Fruit fly (Drosophila melanogaster) whole organism, pupa: ENCODE data around the gene SdhD.

ENCODE experiments used
- CG10348 ChIP-seq: fragments of 200-800 bp; sonication (Bioruptor generic); IDR thresholded peaks from 2 replicates; pipeline ENCODE4 v1.3.6; 2022; ENCODE audit warnings: missing biosample characterization, missing genetic modification characterization
- CG12605 ChIP-seq: fragments of 200-800 bp; sonication (Bioruptor generic); IDR thresholded peaks from 2 replicates; pipeline ENCODE4 v1.3.6; 2022; ENCODE audit warnings: missing biosample characterization, missing genetic modification characterization
- CG13204 ChIP-seq: fragments of 200-800 bp; sonication (Bioruptor generic); optimal IDR thresholded peaks from 2 replicates; lab custom pipeline; 2018; ENCODE audit warnings: missing biosample characterization, mild to moderate bottlenecking, missing genetic modification characterization, moderate library complexity
- CG14655 ChIP-seq: fragments of 200-800 bp; sonication (Bioruptor generic); optimal IDR thresholded peaks from 3 replicates; lab custom pipeline; 2017; ENCODE audit warnings: mild to moderate bottlenecking, missing biosample characterization, missing genetic modification reagents, missing genetic modification characterization
- CG15710 ChIP-seq: fragments of 200-800 bp; sonication (Bioruptor generic); optimal IDR thresholded peaks from 2 replicates; lab custom pipeline; 2018; ENCODE audit warnings: missing biosample characterization, mild to moderate bottlenecking, missing genetic modification characterization, moderate library complexity
- CG17806 ChIP-seq: fragments of 200-800 bp; sonication (Bioruptor generic); optimal IDR thresholded peaks from 2 replicates; lab custom pipeline; 2018; ENCODE audit warnings: missing biosample characterization, mild to moderate bottlenecking, missing genetic modification characterization, moderate library complexity
- CG32121 ChIP-seq: fragments of 200-800 bp; sonication (Bioruptor generic); IDR thresholded peaks from 2 replicates; pipeline ENCODE4 v1.3.6; 2022; ENCODE audit warnings: missing biosample characterization, missing genetic modification characterization
- CG34367 ChIP-seq: fragments of 200-800 bp; sonication (Bioruptor generic); optimal IDR thresholded peaks from 2 replicates; lab custom pipeline; 2018; ENCODE audit warnings: missing biosample characterization, mild to moderate bottlenecking, missing genetic modification characterization
- CG4496 ChIP-seq: fragments of 200-800 bp; sonication (Bioruptor generic); IDR thresholded peaks from 3 replicates; pipeline ENCODE4 v1.3.6; 2022; ENCODE audit warnings: missing biosample characterization, missing genetic modification characterization
- CG8159 ChIP-seq: fragments of 200-800 bp; sonication (Bioruptor generic); optimal IDR thresholded peaks from 3 replicates; lab custom pipeline; 2018; ENCODE audit warnings: missing biosample characterization, mild to moderate bottlenecking, missing genetic modification characterization, moderate library complexity
- CG8301 ChIP-seq: fragments of 200-800 bp; sonication (Bioruptor generic); optimal IDR thresholded peaks from 2 replicates; lab custom pipeline; 2018; ENCODE audit warnings: missing biosample characterization, mild to moderate bottlenecking, missing genetic modification characterization
- CG9948 ChIP-seq: fragments of 200-800 bp; sonication (Bioruptor generic); optimal IDR thresholded peaks from 2 replicates; lab custom pipeline; 2018; ENCODE audit warnings: missing biosample characterization, mild to moderate bottlenecking, missing genetic modification characterization, moderate library complexity
- D1 ChIP-seq: fragments of 200-800 bp; sonication (Bioruptor generic); optimal IDR thresholded peaks from 2 replicates; lab custom pipeline; 2018; ENCODE audit warnings: missing biosample characterization, mild to moderate bottlenecking, missing genetic modification characterization, moderate library complexity
- EcR ChIP-seq: fragments of 200-800 bp; sonication (Bioruptor generic); optimal IDR thresholded peaks from 3 replicates; lab custom pipeline; 2019; ENCODE audit warnings: missing biosample characterization, missing genetic modification characterization, mild to moderate bottlenecking, moderate library complexity, missing genetic modification reagents
- Ets98B ChIP-seq: fragments of 200-800 bp; sonication (Bioruptor generic); IDR thresholded peaks from 2 replicates; pipeline ENCODE4 v1.3.6; 2022; ENCODE audit warnings: missing biosample characterization, missing genetic modification characterization
- Pif1A ChIP-seq: fragments of 200-800 bp; sonication (Bioruptor generic); optimal IDR thresholded peaks from 3 replicates; lab custom pipeline; 2016; ENCODE audit warnings: missing biosample characterization, missing genetic modification characterization
- Pif1B ChIP-seq: fragments of 200-800 bp; sonication (Bioruptor generic); optimal IDR thresholded peaks from 3 replicates; lab custom pipeline; 2016; ENCODE audit warnings: missing biosample characterization, missing genetic modification characterization
- Snoo ChIP-seq: fragments of 200-800 bp; sonication (Bioruptor generic); optimal IDR thresholded peaks from 3 replicates; lab custom pipeline; 2017; ENCODE audit warnings: missing biosample characterization, mild to moderate bottlenecking, missing genetic modification characterization, inconsistent platforms
- fd96Ca ChIP-seq: fragments of 200-800 bp; sonication (Bioruptor generic); IDR thresholded peaks from 3 replicates; pipeline ENCODE4 v1.3.6; 2022; ENCODE audit warnings: missing biosample characterization, missing genetic modification characterization
- gl ChIP-seq: fragments of 200-800 bp; sonication (Bioruptor generic); optimal IDR thresholded peaks from 2 replicates; lab custom pipeline; 2018; ENCODE audit warnings: missing biosample characterization, mild to moderate bottlenecking, missing genetic modification characterization
- rn ChIP-seq: fragments of 200-800 bp; sonication (Bioruptor generic); IDR thresholded peaks from 2 replicates; pipeline ENCODE4 v1.3.6; 2022; ENCODE audit warnings: missing biosample characterization, missing genetic modification characterization

SdhD gene

DNA sequence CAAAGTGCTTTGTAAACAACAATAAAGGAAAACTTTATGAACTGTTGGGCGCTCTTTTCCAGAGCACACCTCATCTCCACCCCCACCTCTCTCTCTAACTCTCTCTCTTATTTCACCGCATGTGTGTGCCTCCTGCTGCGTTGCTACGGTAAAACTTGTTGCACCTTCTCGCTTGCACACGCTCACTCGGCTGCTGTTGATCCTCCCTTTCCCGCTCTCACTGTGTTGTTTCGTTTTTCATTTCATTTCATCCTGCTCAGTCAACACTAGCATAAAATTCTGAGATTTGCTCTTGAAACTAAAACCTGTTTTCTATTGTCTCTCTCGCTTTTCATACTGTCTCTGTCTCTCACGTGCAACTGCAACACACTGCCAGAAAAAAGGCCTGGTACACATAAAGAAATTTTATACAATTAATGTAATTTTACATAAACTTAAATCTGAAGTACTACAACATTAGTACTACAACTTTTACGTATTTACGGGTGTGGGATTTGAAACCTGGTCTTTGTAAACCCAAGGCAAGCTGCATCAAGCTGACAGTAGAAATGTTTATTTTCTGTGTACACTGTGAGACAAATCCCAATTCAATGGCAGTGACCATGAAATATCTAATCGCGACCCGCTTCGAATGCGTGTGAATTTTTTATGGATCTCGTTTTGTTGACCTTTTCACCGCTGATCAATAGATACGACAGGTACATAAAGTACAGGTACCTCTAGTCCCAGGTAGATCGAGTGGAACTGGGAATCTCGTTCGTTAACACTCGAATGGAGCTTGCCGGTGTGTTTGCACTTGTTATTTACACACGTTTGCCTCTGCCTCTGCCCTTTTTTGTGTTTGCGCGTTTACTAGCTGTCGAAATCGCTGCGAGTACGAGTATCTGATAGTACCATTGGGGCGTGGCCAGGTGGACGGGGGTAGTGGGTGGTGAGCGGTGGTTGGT lies 22.3 kb upstream of the SdhD start:
- TF ChIP-seq Pif1A = peak; percentile 91
- TF ChIP-seq CG14655 (GFP tag; lab: Kevin White, UChicago) = peak; percentile 96
- TF ChIP-seq D1 (tag; lab: Kevin White, UChicago) = no peak
- TF ChIP-seq CG4496 (GFP tag; lab: Robert Waterston, UW) = peak; percentile 94
- peak; percentile 80 for TF ChIP-seq rn (GFP tag; lab: Robert Waterston, UW)
- peak; percentile 62 for TF ChIP-seq gl (tag; lab: Kevin White, UChicago)
- peak; percentile 89 for TF ChIP-seq CG8159
- TF ChIP-seq CG10348 (GFP tag; lab: Robert Waterston, UW) = peak; percentile 69
- TF ChIP-seq Pif1B = peak; percentile 95
- TF ChIP-seq CG32121 = peak; percentile 90
- TF ChIP-seq Snoo = peak; percentile 75
- TF ChIP-seq CG12605 (GFP tag; lab: Robert Waterston, UW) = peak; percentile 85
- TF ChIP-seq fd96Ca (GFP tag; lab: Robert Waterston, UW) = peak; percentile 93
- peak; percentile 92 for TF ChIP-seq Ets98B (GFP tag; lab: Robert Waterston, UW)
- peak; percentile 93 for TF ChIP-seq CG17806 (tag; lab: Kevin White, UChicago)
- peak; percentile 45 for TF ChIP-seq EcR (GFP tag; lab: Kevin White, UChicago)
- TF ChIP-seq CG15710 (tag; lab: Kevin White, UChicago) = peak; percentile 84
- TF ChIP-seq CG13204 = peak; percentile 29
- TF ChIP-seq CG9948 (tag; lab: Kevin White, UChicago) = peak; percentile 92
- TF ChIP-seq CG8301 (tag; lab: Kevin White, UChicago) = peak; percentile 95
- TF ChIP-seq CG34367 (tag; lab: Kevin White, UChicago) = peak; percentile 89

DNA sequence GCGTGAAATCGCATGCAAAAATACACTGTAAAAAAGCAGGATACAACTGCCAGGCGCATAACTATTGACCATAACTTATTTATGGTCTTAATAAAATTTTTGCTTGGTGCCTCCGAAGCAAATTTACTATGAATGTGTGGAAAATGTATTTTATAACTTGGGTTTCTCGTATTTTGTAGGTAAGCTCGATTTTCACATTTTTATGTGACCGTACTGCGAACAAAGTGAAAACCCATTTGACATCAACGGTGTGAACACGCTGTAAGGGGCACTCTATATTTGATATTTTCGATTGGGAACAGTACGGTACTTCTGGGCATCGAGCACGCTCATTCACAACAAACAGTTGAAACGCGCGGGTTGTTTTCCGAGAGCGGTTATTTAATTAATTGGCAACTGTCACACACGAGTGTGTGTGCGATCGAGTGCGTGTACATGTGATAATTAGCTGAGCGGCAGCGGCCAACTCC lies 21.1 kb upstream of the SdhD start, which contains the start of the genes Nup98-96 and mbc:
TSS of gene Nup98-96 (minus strand) at position 156 of the 470 bp plus-strand sequence.
TSS of gene mbc (plus strand) at position 300 of the 470 bp plus-strand sequence.
- TF ChIP-seq Snoo (peak; percentile 71), CG17806 (tag; lab: Kevin White, UChicago) (peak; percentile 77), fd96Ca (GFP tag; lab: Robert Waterston, UW) (peak; percentile 79), CG13204 (peak; percentile 39), CG8159 (peak; percentile 84), CG10348 (GFP tag; lab: Robert Waterston, UW) (peak; percentile 67; the same call in 1 of the 2 replicates), rn (GFP tag; lab: Robert Waterston, UW) (peak; percentile 85), Pif1A (no peak), CG8301 (tag; lab: Kevin White, UChicago) (peak; percentile 70), CG32121 (peak; percentile 62; the same call in 1 of the 2 replicates), gl (tag; lab: Kevin White, UChicago) (peak; percentile 21), CG15710 (tag; lab: Kevin White, UChicago) (peak; percentile 80), CG4496 (GFP tag; lab: Robert Waterston, UW) (peak; percentile 90), CG12605 (GFP tag; lab: Robert Waterston, UW) (no peak), Ets98B (GFP tag; lab: Robert Waterston, UW) (peak; percentile 80), Pif1B (peak; percentile 43), CG14655 (GFP tag; lab: Kevin White, UChicago) (peak; percentile 72), CG34367 (tag; lab: Kevin White, UChicago) (peak; percentile 65), CG9948 (tag; lab: Kevin White, UChicago) (peak; percentile 77), D1 (tag; lab: Kevin White, UChicago) (no peak), EcR (GFP tag; lab: Kevin White, UChicago) (peak; percentile 18)

dm6 chr3R:23780757-23781156 lies 20.4 kb upstream of the SdhD start:
- TF ChIP-seq CG4496 (GFP tag; lab: Robert Waterston, UW) (no peak), CG13204 (no peak), CG17806 (tag; lab: Kevin White, UChicago) (no peak), Snoo (no peak), CG15710 (tag; lab: Kevin White, UChicago) (no peak), CG34367 (tag; lab: Kevin White, UChicago) (no peak), Pif1A (no peak), CG14655 (GFP tag; lab: Kevin White, UChicago) (no peak), fd96Ca (GFP tag; lab: Robert Waterston, UW) (no peak), CG8301 (tag; lab: Kevin White, UChicago) (no peak), D1 (tag; lab: Kevin White, UChicago) (no peak), EcR (GFP tag; lab: Kevin White, UChicago) (no peak), rn (GFP tag; lab: Robert Waterston, UW) (no peak), Ets98B (GFP tag; lab: Robert Waterston, UW) (no peak), CG12605 (GFP tag; lab: Robert Waterston, UW) (no peak), CG32121 (no peak), CG9948 (tag; lab: Kevin White, UChicago) (no peak), CG8159 (no peak)

dm6 chr3R:23773610-23774364 lies 13.4 kb upstream of the SdhD start, which contains the start of gene CG10208:
CG10208 (minus strand) TSS chr3R:23774127.
- TF ChIP-seq CG9948 (tag; lab: Kevin White, UChicago) (no peak), CG34367 (tag; lab: Kevin White, UChicago) (no peak), Pif1B (no peak), CG8159 (no peak), fd96Ca (GFP tag; lab: Robert Waterston, UW) (no peak), CG13204 (no peak), CG8301 (tag; lab: Kevin White, UChicago) (no peak), CG12605 (GFP tag; lab: Robert Waterston, UW) (no peak), CG17806 (tag; lab: Kevin White, UChicago) (no peak), CG14655 (GFP tag; lab: Kevin White, UChicago) (no peak)
